Worm (Caenorhabditis elegans): ENCODE measurements around the gene maa-1.

maa-1 gene

DNA sequence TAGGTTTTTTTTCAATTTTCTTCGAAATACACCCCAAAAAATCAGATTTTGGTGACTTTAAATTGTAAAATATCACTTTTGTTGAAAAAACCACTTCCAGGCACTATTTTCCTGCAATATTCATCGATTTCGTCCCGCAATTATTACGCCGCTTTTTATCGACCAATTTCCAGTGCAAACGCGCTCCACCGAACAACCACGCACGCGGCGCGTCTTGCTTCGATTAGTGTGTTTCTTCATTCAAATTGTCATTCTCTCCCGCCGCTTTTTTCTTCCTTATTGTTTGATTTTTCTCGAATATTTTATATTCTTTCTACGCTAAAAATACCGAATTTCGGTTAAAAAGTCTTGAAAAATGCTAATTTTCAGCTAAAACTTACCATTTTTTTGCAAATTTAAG lies 3.3 kb upstream of the maa-1 start (continued):
- TF ChIP-seq unc-98 (GFP tag; IDR thresholded peaks at IDR 0.05): no peak; the same call in 1 of the 2 replicates
- no peak for TF ChIP-seq zip-4 (GFP tag; optimal IDR thresholded peaks at IDR 0.05)
- no peak for TF ChIP-seq fkh-10 (GFP tag; optimal IDR thresholded peaks at IDR 0.05)
- peak; percentile 75 for TF ChIP-seq fkh-8 (tag; optimal IDR thresholded peaks at IDR 0.05)
- TF ChIP-seq hpl-2 (GFP tag; optimal IDR thresholded peaks at IDR 0.05): no peak
- peak; percentile 58 for TF ChIP-seq snu-23 (GFP tag; optimal IDR thresholded peaks at IDR 0.05)
- no peak for TF ChIP-seq egl-27 (tag; optimal IDR thresholded peaks at IDR 0.05)
- TF ChIP-seq mef-2 (tag; optimal IDR thresholded peaks at IDR 0.05): no peak
- TF ChIP-seq nhr-47 (tag; optimal IDR thresholded peaks at IDR 0.05): peak; percentile 56
- TF ChIP-seq ceh-90 (tag; optimal IDR thresholded peaks at IDR 0.05): no peak
- TF ChIP-seq xbp-1 (tag; optimal IDR thresholded peaks at IDR 0.05): peak; percentile 47
- peak; percentile 38 for TF ChIP-seq swsn-7 (tag; optimal IDR thresholded peaks at IDR 0.05)
- TF ChIP-seq efl-1 (optimal IDR thresholded peaks at IDR 0.05): peak; percentile 52 to 71
- TF ChIP-seq efl-1 (GFP tag; optimal IDR thresholded peaks at IDR 0.05 in 1 of 2): peak; percentile 74 to 96
- peak; percentile 52 for TF ChIP-seq rnt-1 (tag; optimal IDR thresholded peaks at IDR 0.05)
- TF ChIP-seq vab-15 (tag; optimal IDR thresholded peaks at IDR 0.05): peak; percentile 72
- TF ChIP-seq nhr-90 (tag; optimal IDR thresholded peaks at IDR 0.05; ENCODE audit: poor library complexity): peak; percentile 16
- no peak for TF ChIP-seq fkh-4 (tag; optimal IDR thresholded peaks at IDR 0.05; ENCODE audit: borderline replicate concordance)
- no peak for TF ChIP-seq nhr-237 (tag; optimal IDR thresholded peaks at IDR 0.05)
- no peak for TF ChIP-seq ets-5 (GFP tag; IDR thresholded peaks at IDR 0.05)
- peak; percentile 65 for TF ChIP-seq blmp-1 (tag; optimal IDR thresholded peaks at IDR 0.05)
- peak; percentile 86 for TF ChIP-seq skn-1 (tag; optimal IDR thresholded peaks at IDR 0.05)
- TF ChIP-seq ztf-4 (tag; optimal IDR thresholded peaks at IDR 0.05): no peak
- TF ChIP-seq dsc-1 (tag; optimal IDR thresholded peaks at IDR 0.05): peak; percentile 55
- no peak for TF ChIP-seq ztf-11 (tag; optimal IDR thresholded peaks at IDR 0.05)
- no peak for TF ChIP-seq sptf-1 (tag; optimal IDR thresholded peaks at IDR 0.05)
- TF ChIP-seq lsy-2 (tag; optimal IDR thresholded peaks at IDR 0.05): peak; percentile 61 to 90
- no peak for TF ChIP-seq alr-1 (tag; optimal IDR thresholded peaks at IDR 0.05; ENCODE audit: borderline replicate concordance)
- no peak for TF ChIP-seq nhr-28 (tag; optimal IDR thresholded peaks at IDR 0.05)
- peak; percentile 34 for TF ChIP-seq fos-1 (tag; optimal IDR thresholded peaks at IDR 0.05)
- TF ChIP-seq mep-1 (tag; optimal IDR thresholded peaks at IDR 0.05): peak; percentile 49
- TF ChIP-seq nhr-12 (tag; optimal IDR thresholded peaks at IDR 0.05): no peak

- TF ChIP-seq lin-14 (GFP tag; optimal IDR thresholded peaks at IDR 0.05) (no peak), lin-35 (GFP tag; optimal IDR thresholded peaks at IDR 0.05) (no peak), efl-1 (optimal IDR thresholded peaks at IDR 0.05) (no peak), efl-1 (GFP tag; optimal IDR thresholded peaks at IDR 0.05 in 1 of 2) (no peak), ets-5 (GFP tag; IDR thresholded peaks at IDR 0.05) (no peak), ama-1 (optimal IDR thresholded peaks at IDR 0.05) (no peak), irx-1 (tag; optimal IDR thresholded peaks at IDR 0.05) (no peak), dsc-1 (tag; optimal IDR thresholded peaks at IDR 0.05) (no peak), ceh-88 (GFP tag; IDR thresholded peaks at IDR 0.05) (no peak), Y116A8C.19 (tag; optimal IDR thresholded peaks at IDR 0.05; ENCODE audit: borderline replicate concordance) (no peak), unc-130 (tag; optimal IDR thresholded peaks at IDR 0.05) (no peak), aha-1 (tag; optimal IDR thresholded peaks at IDR 0.05) (no peak), lin-13 (GFP tag; optimal IDR thresholded peaks at IDR 0.05) (no peak), lin-39 (tag; optimal IDR thresholded peaks at IDR 0.05) (no peak), efl-3 (GFP tag; optimal IDR thresholded peaks at IDR 0.05) (no peak), egl-27 (tag; optimal IDR thresholded peaks at IDR 0.05) (no peak)
Observed at ce11 chrIII:11824580-11824979, 2.3 kb upstream of the maa-1 start.

All from whole organism, L1 larva.